Fruit fly (Drosophila melanogaster) whole organism, embryonic: Measurements from ENCODE around the gene CG12012.

Source experiments
- CG10147 ChIP-seq: fragments of 200-800 bp; sonication (Bioruptor generic); optimal IDR thresholded peaks from 2 replicates; lab custom pipeline; 2019; ENCODE audit warnings: missing biosample characterization, mild to moderate bottlenecking, missing genetic modification characterization, moderate library complexity
- CG10366 ChIP-seq: fragments of 200-800 bp; sonication (Bioruptor generic); IDR thresholded peaks from 2 replicates; pipeline ENCODE4 v1.3.6; 2022; ENCODE audit warnings: missing biosample characterization, missing genetic modification characterization
- CG11247 ChIP-seq: fragments of 200-800 bp; sonication (Bioruptor generic); IDR thresholded peaks from 2 replicates; pipeline ENCODE4 v1.3.6; 2022; ENCODE audit warnings: missing biosample characterization, missing genetic modification characterization
- CG11504 ChIP-seq: fragments of 200-800 bp; sonication (Bioruptor generic); optimal IDR thresholded peaks from 3 replicates; lab custom pipeline; 2019; ENCODE audit warnings: missing biosample characterization, mild to moderate bottlenecking, missing genetic modification characterization, moderate library complexity
- CG11695 ChIP-seq: fragments of 200-800 bp; sonication (Bioruptor generic); IDR thresholded peaks from 3 replicates; pipeline ENCODE4 v1.3.6; 2022; ENCODE audit warnings: missing biosample characterization, missing genetic modification characterization
- CG13775 ChIP-seq: fragments of 200-800 bp; sonication (Bioruptor generic); optimal IDR thresholded peaks from 3 replicates; lab custom pipeline; 2017; ENCODE audit warnings: missing biosample characterization, mild to moderate bottlenecking, missing genetic modification characterization
- CG14441 ChIP-seq: fragments of 200-800 bp; sonication (Bioruptor generic); IDR thresholded peaks from 2 replicates; pipeline ENCODE4 v1.3.6; 2022; ENCODE audit warnings: missing biosample characterization, missing genetic modification characterization
- CG15011 ChIP-seq: fragments of 200-800 bp; sonication (Bioruptor generic); optimal IDR thresholded peaks from 3 replicates; lab custom pipeline; 2018; ENCODE audit warnings: missing biosample characterization, mild to moderate bottlenecking, missing genetic modification characterization
- CG15696 ChIP-seq: fragments of 200-800 bp; sonication (Bioruptor generic); optimal IDR thresholded peaks from 2 replicates; lab custom pipeline; 2019; ENCODE audit warnings: missing biosample characterization, mild to moderate bottlenecking, missing genetic modification characterization, moderate library complexity
- CG18619 ChIP-seq: fragments of 200-800 bp; sonication (Bioruptor generic); optimal IDR thresholded peaks from 3 replicates; lab custom pipeline; 2017; ENCODE audit warnings: missing biosample characterization, mild to moderate bottlenecking, missing genetic modification characterization
- CG2678 ChIP-seq: fragments of 200-800 bp; sonication (Bioruptor generic); optimal IDR thresholded peaks from 3 replicates; lab custom pipeline; 2019; ENCODE audit warnings: missing biosample characterization, mild to moderate bottlenecking, missing genetic modification characterization, moderate library complexity
- CG31224 ChIP-seq: fragments of 200-800 bp; sonication (Bioruptor generic); IDR thresholded peaks from 2 replicates; pipeline ENCODE4 v1.3.6; 2022; ENCODE audit warnings: missing biosample characterization, missing genetic modification characterization
- CG31365 ChIP-seq: fragments of 200-800 bp; sonication (Bioruptor generic); optimal IDR thresholded peaks from 2 replicates; lab custom pipeline; 2018; ENCODE audit warnings: missing biosample characterization, mild to moderate bottlenecking, missing genetic modification characterization
- CG33557 ChIP-seq: fragments of 200-800 bp; sonication (Bioruptor generic); optimal IDR thresholded peaks from 2 replicates; lab custom pipeline; 2019; ENCODE audit warnings: missing biosample characterization, mild to moderate bottlenecking, missing genetic modification characterization, moderate library complexity
- CG34422 ChIP-seq: fragments of 200-800 bp; sonication (Bioruptor generic); IDR thresholded peaks from 3 replicates; pipeline ENCODE4 v1.3.6; 2022; ENCODE audit warnings: missing biosample characterization, missing genetic modification characterization
- CG4360 ChIP-seq: fragments of 200-800 bp; sonication (Bioruptor generic); IDR thresholded peaks from 2 replicates; pipeline ENCODE4 v1.3.6; 2022; ENCODE audit warnings: missing biosample characterization, missing genetic modification characterization
- CG4854 ChIP-seq: fragments of 200-800 bp; sonication (Bioruptor generic); optimal IDR thresholded peaks from 2 replicates; lab custom pipeline; 2016; ENCODE audit warnings: missing biosample characterization, missing genetic modification characterization, inconsistent platforms
- CG5953 ChIP-seq: fragments of 200-800 bp; sonication (Bioruptor generic); IDR thresholded peaks from 2 replicates; pipeline ENCODE4 v1.3.6; 2022; ENCODE audit warnings: missing biosample characterization, missing genetic modification characterization
- CG6654 ChIP-seq: fragments of 200-800 bp; sonication (Bioruptor generic); optimal IDR thresholded peaks from 2 replicates; lab custom pipeline; 2017; ENCODE audit warnings: missing biosample characterization, mild to moderate bottlenecking, missing genetic modification characterization
- CG6813 ChIP-seq: fragments of 200-800 bp; sonication (Bioruptor generic); optimal IDR thresholded peaks from 2 replicates; lab custom pipeline; 2017; ENCODE audit warnings: missing biosample characterization, missing genetic modification characterization, mild to moderate bottlenecking, moderate library complexity, missing genetic modification reagents
- CG8924 ChIP-seq: fragments of 200-800 bp; optimal IDR thresholded peaks from 3 replicates; lab custom pipeline; 2019; ENCODE audit warnings: missing biosample characterization, mild to moderate bottlenecking, missing genetic modification characterization, moderate library complexity
- CG9932 ChIP-seq: fragments of 200-800 bp; sonication (Bioruptor generic); IDR thresholded peaks from 2 replicates; pipeline ENCODE4 v1.3.6; 2022; ENCODE audit warnings: missing biosample characterization, missing genetic modification characterization
- D ChIP-seq, 2 experiments: fragments of 200-800 bp in 1 of 2; fragments of >200 bp in 1 of 2; sonication (Bioruptor generic) in 1 of 2; optimal IDR thresholded peaks; 2 replicates in 1 of 2; 3 replicates in 1 of 2; lab custom pipeline; 2017; ENCODE audit warnings: mild to moderate bottlenecking in 1 of 2, missing biosample characterization in 1 of 2, missing genetic modification characterization in 1 of 2, missing genetic modification reagents in 1 of 2
- Dad ChIP-seq: fragments of 200-800 bp; sonication (Bioruptor generic); optimal IDR thresholded peaks from 3 replicates; lab custom pipeline; 2016; ENCODE audit warnings: missing biosample characterization, missing genetic modification characterization
- E2f2 ChIP-seq: fragments of 200-800 bp; sonication (Bioruptor generic); IDR thresholded peaks from 2 replicates; pipeline ENCODE4 v1.3.6; 2022; ENCODE audit warnings: missing biosample characterization, missing genetic modification characterization
- HLHmδ ChIP-seq: fragments of 200-800 bp; sonication (Bioruptor generic); optimal IDR thresholded peaks from 2 replicates; lab custom pipeline; 2018; ENCODE audit warnings: missing biosample characterization, mild to moderate bottlenecking, missing genetic modification characterization, moderate library complexity
- Hr51 ChIP-seq, 2 experiments: fragments of 200-800 bp; sonication (Bioruptor generic); optimal IDR thresholded peaks; 2 replicates in 1 of 2; 3 replicates in 1 of 2; lab custom pipeline; 2016 to 2018; ENCODE audit warnings: missing biosample characterization in 2 of 2, missing genetic modification characterization in 2 of 2, mild to moderate bottlenecking in 1 of 2, moderate library complexity in 1 of 2
- Mes4 ChIP-seq: fragments of 200-800 bp; sonication (Bioruptor generic); optimal IDR thresholded peaks from 2 replicates; lab custom pipeline; 2016; ENCODE audit warnings: missing biosample characterization, missing genetic modification characterization
- Opbp ChIP-seq: fragments of 200-800 bp; sonication (Bioruptor generic); IDR thresholded peaks from 3 replicates; pipeline ENCODE4 v1.3.6; 2022; ENCODE audit warnings: missing biosample characterization, missing genetic modification characterization; ENCODE audit not compliant: partially characterized antibody
- Sox102F ChIP-seq: fragments of 200-800 bp; sonication (Bioruptor generic); optimal IDR thresholded peaks from 2 replicates; lab custom pipeline; 2018; ENCODE audit warnings: missing biosample characterization, mild to moderate bottlenecking, missing genetic modification characterization, moderate library complexity
- Sry-δ ChIP-seq: fragments of 200-800 bp; sonication (Bioruptor generic); optimal IDR thresholded peaks from 2 replicates; lab custom pipeline; 2016; ENCODE audit warnings: missing biosample characterization, missing genetic modification characterization
- Taf1 ChIP-seq: fragments of 200-800 bp; sonication (Bioruptor generic); IDR thresholded peaks from 2 replicates; pipeline ENCODE4 v1.3.6; 2022; ENCODE audit warnings: missing biosample characterization, missing genetic modification characterization
- crc ChIP-seq: fragments of 200-800 bp; sonication (Bioruptor generic); optimal IDR thresholded peaks from 2 replicates; lab custom pipeline; 2016; ENCODE audit warnings: missing biosample characterization, missing genetic modification characterization
- da ChIP-seq: fragments of 200-800 bp; sonication (Bioruptor generic); optimal IDR thresholded peaks from 2 replicates; lab custom pipeline; 2016; ENCODE audit warnings: missing biosample characterization, missing genetic modification characterization
- ewg ChIP-seq: fragments of 200-800 bp; sonication (Bioruptor generic); optimal IDR thresholded peaks from 3 replicates; lab custom pipeline; 2017; ENCODE audit warnings: mild to moderate bottlenecking, missing biosample characterization, missing genetic modification reagents, missing genetic modification characterization
- eyg ChIP-seq: fragments of 200-800 bp; sonication (Bioruptor generic); optimal IDR thresholded peaks from 3 replicates; lab custom pipeline; 2016; ENCODE audit warnings: missing biosample characterization, missing genetic modification characterization
- gem ChIP-seq: fragments of 200-800 bp; sonication (Bioruptor generic); optimal IDR thresholded peaks from 2 replicates; lab custom pipeline; 2019; ENCODE audit warnings: missing biosample characterization, mild to moderate bottlenecking, missing genetic modification characterization, moderate library complexity
- gsb ChIP-seq: fragments of 200-800 bp; sonication (Bioruptor generic); IDR thresholded peaks from 2 replicates; pipeline ENCODE4 v1.3.6; 2022; ENCODE audit warnings: missing biosample characterization, missing genetic modification characterization
- hkb ChIP-seq, 2 experiments: fragments of 200-800 bp in 1 of 2; fragments of >200 bp in 1 of 2; sonication (Bioruptor generic) in 1 of 2; IDR thresholded peaks in 1 of 2; optimal IDR thresholded peaks in 1 of 2; 2 replicates each; pipeline versions ENCODE4 v1.3.6 to Lab custom; 2017 to 2022; ENCODE audit warnings: missing biosample characterization in 1 of 2, missing genetic modification characterization in 1 of 2
- nau ChIP-seq: fragments of 200-800 bp; sonication (Bioruptor generic); optimal IDR thresholded peaks from 3 replicates; lab custom pipeline; 2017; ENCODE audit warnings: missing biosample characterization, mild to moderate bottlenecking, missing genetic modification characterization, missing genetic modification reagents
- pan ChIP-seq, 4 experiments: fragments of >200 bp in 3 of 4; fragments of 200-800 bp in 1 of 4; sonication (Bioruptor generic) in 1 of 4; optimal IDR thresholded peaks in 3 of 4; IDR thresholded peaks in 1 of 4; 2 replicates each; pipeline versions ENCODE4 v1.3.6 to Lab custom; 2017 to 2022; ENCODE audit warnings: missing biosample characterization in 2 of 4, missing genetic modification characterization in 2 of 4, mixed read lengths in 1 of 4
- prd ChIP-seq, 3 experiments: fragments of >200 bp in 2 of 3; fragments of 200-800 bp in 1 of 3; sonication (Bioruptor generic) in 1 of 3; optimal IDR thresholded peaks in 2 of 3; IDR thresholded peaks in 1 of 3; 2 replicates in 2 of 3; 3 replicates in 1 of 3; pipeline versions ENCODE4 v1.3.6 to Lab custom; 2017 to 2022; ENCODE audit warnings: missing biosample characterization in 1 of 3, missing genetic modification characterization in 1 of 3
- sisA ChIP-seq: fragments of 200-800 bp; sonication (Bioruptor generic); IDR thresholded peaks from 2 replicates; pipeline ENCODE4 v1.3.6; 2022; ENCODE audit warnings: missing biosample characterization, missing genetic modification characterization
- stc ChIP-seq: fragments of 200-800 bp; sonication (Bioruptor generic); IDR thresholded peaks from 2 replicates; pipeline ENCODE4 v1.3.6; 2022; ENCODE audit warnings: missing biosample characterization, missing genetic modification characterization
- tna ChIP-seq: fragments of 200-800 bp; sonication (Bioruptor generic); IDR thresholded peaks from 2 replicates; pipeline ENCODE4 v1.3.6; 2022; ENCODE audit warnings: missing biosample characterization, missing genetic modification characterization; ENCODE audit not compliant: partially characterized antibody
- unpg ChIP-seq: fragments of 200-800 bp; sonication (Bioruptor generic); optimal IDR thresholded peaks from 3 replicates; lab custom pipeline; 2018; ENCODE audit warnings: missing biosample characterization, mild to moderate bottlenecking, missing genetic modification characterization, moderate library complexity

Gene CG12012

dm6 chr3L:3406307-3407061 lies 29.9 kb downstream of the CG12012 start (continued):
- TF ChIP-seq Sox102F (GFP tag; lab: Kevin White, UChicago) = peak; percentile 13
- TF ChIP-seq crc (GFP tag; lab: Kevin White, UChicago) = no peak
- no peak for TF ChIP-seq sisA (GFP tag; lab: Robert Waterston, UW)
- TF ChIP-seq eyg = no peak
- TF ChIP-seq Taf1 (GFP tag; lab: Robert Waterston, UW) = no peak
- TF ChIP-seq CG11247 (GFP tag; lab: Robert Waterston, UW) = no peak
- no peak for TF ChIP-seq CG6813 (GFP tag; lab: Kevin White, UChicago)
- no peak for TF ChIP-seq Sry-δ (GFP tag; lab: Kevin White, UChicago)
- no peak for TF ChIP-seq CG5953 (GFP tag; lab: Robert Waterston, UW)
- peak; percentile 26; the same call in 1 of the 2 replicates for TF ChIP-seq CG31224
- TF ChIP-seq tna (GFP tag; lab: Robert Waterston, UW) = no peak
- peak; percentile 34 for TF ChIP-seq gem (tag; lab: Kevin White, UChicago)
- TF ChIP-seq CG34422 = no peak
- no peak for TF ChIP-seq CG6654 (GFP tag; lab: Kevin White, UChicago)
- no peak for TF ChIP-seq CG14441 (GFP tag; lab: Robert Waterston, UW)
- peak; percentile 37; the same call in 1 of the 2 replicates for TF ChIP-seq CG9932 (GFP tag; lab: Robert Waterston, UW)
- no peak for TF ChIP-seq CG10366
- no peak for TF ChIP-seq CG15696 (tag; lab: Kevin White, UChicago)
- TF ChIP-seq CG2678 (tag; lab: Kevin White, UChicago) = peak; percentile 38
- no peak for TF ChIP-seq nau
- no peak for TF ChIP-seq CG4360 (GFP tag; lab: Robert Waterston, UW)
- no peak for TF ChIP-seq CG13775
- TF ChIP-seq unpg (GFP tag; lab: Kevin White, UChicago) = peak; percentile 11
- no peak for TF ChIP-seq CG8924 (tag; lab: Kevin White, UChicago)
- no peak for TF ChIP-seq CG4854
- no peak for TF ChIP-seq pan (optimal IDR thresholded peaks at IDR 0.05; lab: Kevin White, UChicago)
- TF ChIP-seq pan (GFP tag; optimal IDR thresholded peaks at IDR 0.05 in 1 of 2, IDR thresholded peaks at IDR 0.05 in 1 of 2) = peak in 1 of 2 experiments; percentile 42
- peak; percentile 8 for TF ChIP-seq CG15011
- no peak for TF ChIP-seq E2f2 (GFP tag; lab: Robert Waterston, UW)
- TF ChIP-seq Mes4 (GFP tag; lab: Kevin White, UChicago) = no peak
- no peak for TF ChIP-seq da (GFP tag; lab: Kevin White, UChicago)
- no peak for TF ChIP-seq ewg
- peak; percentile 51; the same call in 1 of the 3 replicates for TF ChIP-seq CG11695 (GFP tag; lab: Robert Waterston, UW)
- peak; percentile 3 for TF ChIP-seq CG11504 (tag; lab: Kevin White, UChicago)
- TF ChIP-seq HLHmδ (GFP tag; lab: Kevin White, UChicago) = no peak
- TF ChIP-seq Hr51 (GFP tag; optimal IDR thresholded peaks at IDR 0.05; lab: Kevin White, UChicago) = no peak
- no peak for TF ChIP-seq gsb
- no peak for TF ChIP-seq CG10147 (GFP tag; lab: Kevin White, UChicago)
- no peak for TF ChIP-seq CG33557 (GFP tag; lab: Kevin White, UChicago)
- no peak for TF ChIP-seq CG31365
- TF ChIP-seq stc (GFP tag; lab: Robert Waterston, UW) = 0 out of 2 replicates have a peak, but pooled peaks have one; percentile 37
- TF ChIP-seq prd (optimal IDR thresholded peaks at IDR 0.05; lab: Kevin White, UChicago) = no peak
- TF ChIP-seq prd (GFP tag; IDR thresholded peaks at IDR 0.05; lab: Robert Waterston, UW) = 0 out of 3 replicates have a peak, but pooled peaks have one; percentile 10
- TF ChIP-seq hkb (optimal IDR thresholded peaks at IDR 0.05; lab: Kevin White, UChicago) = no peak
- peak; percentile 50; the same call in 1 of the 2 replicates for TF ChIP-seq hkb (GFP tag; IDR thresholded peaks at IDR 0.05; lab: Robert Waterston, UW)
- no peak for TF ChIP-seq Opbp
- no peak for TF ChIP-seq CG18619 (GFP tag; lab: Kevin White, UChicago)
- TF ChIP-seq D (optimal IDR thresholded peaks at IDR 0.05; lab: Kevin White, UChicago) = no peak
- no peak for TF ChIP-seq D (GFP tag; optimal IDR thresholded peaks at IDR 0.05; lab: Kevin White, UChicago)
- no peak for TF ChIP-seq Dad
